Worm (Caenorhabditis elegans) whole organism, young adult: ENCODE results near the gene csn-4.
A peak's percentile ranks its signal among the peaks of the same experiment; 100 is the strongest.

Source experiments
- B0261.1 ChIP-seq: sonication (generic microtip); optimal IDR thresholded peaks from 2 replicates; lab custom pipeline; 2016; ENCODE audit warnings: mild to moderate bottlenecking, missing genetic modification characterization, moderate library complexity, missing compliant biosample characterization
- C06A6.2 ChIP-seq: fragments of 200-800 bp; sonication (Bioruptor generic); conservative IDR thresholded peaks from 2 replicates; pipeline ENCODE4 v1.3.6; 2022; ENCODE audit warnings: missing genetic modification characterization, missing compliant biosample characterization
- D2030.7 ChIP-seq: fragments of 200-800 bp; sonication (Bioruptor generic); IDR thresholded peaks from 2 replicates; pipeline ENCODE4 v1.3.6; 2022; ENCODE audit warnings: missing genetic modification reagents, missing genetic modification characterization, missing compliant biosample characterization
- F22D6.2 ChIP-seq: sonication (generic microtip); optimal IDR thresholded peaks from 2 replicates; lab custom pipeline; 2016; ENCODE audit warnings: mild to moderate bottlenecking, missing genetic modification characterization, missing compliant biosample characterization
- F23B12.7 ChIP-seq: sonication (generic microtip); optimal IDR thresholded peaks from 2 replicates; lab custom pipeline; 2017; ENCODE audit warnings: missing genetic modification characterization, mild to moderate bottlenecking, missing compliant biosample characterization, antibody characterized with exemption, moderate library complexity; ENCODE audit not compliant: insufficient read depth
- F37B4.10 ChIP-seq: fragments of 200-800 bp; sonication (Bioruptor generic); IDR thresholded peaks from 2 replicates; pipeline ENCODE4 v1.3.6; 2022; ENCODE audit warnings: missing genetic modification characterization, missing compliant biosample characterization
- F39B2.1 ChIP-seq: fragments of 200-800 bp; sonication (Bioruptor generic); IDR thresholded peaks from 2 replicates; pipeline ENCODE4 v1.3.6; 2022; ENCODE audit warnings: missing genetic modification reagents, missing genetic modification characterization, missing compliant biosample characterization
- T26A5.8 ChIP-seq: sonication (generic microtip); optimal IDR thresholded peaks from 2 replicates; lab custom pipeline; 2016; ENCODE audit warnings: missing genetic modification characterization, missing compliant biosample characterization
- Y53F4B.3 ChIP-seq: fragments of 200-800 bp; sonication (Bioruptor generic); IDR thresholded peaks from 2 replicates; pipeline ENCODE4 v1.3.6; 2022; ENCODE audit warnings: missing genetic modification reagents, missing genetic modification characterization, missing compliant biosample characterization
- attf-3 ChIP-seq: fragments of 200-800 bp; sonication (Bioruptor generic); conservative IDR thresholded peaks from 2 replicates; pipeline ENCODE4 v1.3.6; 2022; ENCODE audit warnings: missing genetic modification reagents, missing genetic modification characterization, missing compliant biosample characterization
- attf-5 ChIP-seq: fragments of 200-800 bp; sonication (Bioruptor generic); optimal IDR thresholded peaks from 2 replicates; lab custom pipeline; 2018; ENCODE audit warnings: mild to moderate bottlenecking, missing genetic modification characterization, missing compliant biosample characterization
- attf-6 ChIP-seq: fragments of 200-800 bp; sonication (Bioruptor generic); IDR thresholded peaks from 2 replicates; pipeline ENCODE4 v1.3.6; 2022; ENCODE audit warnings: missing genetic modification reagents, missing genetic modification characterization, missing compliant biosample characterization
- bed-2 ChIP-seq: fragments of 200-800 bp; sonication (Bioruptor generic); IDR thresholded peaks from 2 replicates; pipeline ENCODE4 v1.3.6; 2022; ENCODE audit warnings: missing genetic modification reagents, missing genetic modification characterization, missing compliant biosample characterization
- ccch-3 ChIP-seq: fragments of 200-800 bp; sonication (Bioruptor generic); optimal IDR thresholded peaks from 2 replicates; lab custom pipeline; 2018; ENCODE audit warnings: mild to moderate bottlenecking, missing genetic modification characterization, missing compliant biosample characterization
- ceh-79 ChIP-seq: sonication (generic microtip); optimal IDR thresholded peaks from 2 replicates; lab custom pipeline; 2017; ENCODE audit warnings: mild to moderate bottlenecking, missing genetic modification characterization, missing compliant biosample characterization
- chd-7 ChIP-seq: sonication (generic microtip); optimal IDR thresholded peaks from 2 replicates; lab custom pipeline; 2016; ENCODE audit warnings: mild to moderate bottlenecking, missing genetic modification characterization, moderate library complexity, missing compliant biosample characterization
- die-1 ChIP-seq: sonication (generic microtip); optimal IDR thresholded peaks from 2 replicates; lab custom pipeline; 2016; ENCODE audit warnings: missing genotype, mild to moderate bottlenecking, missing genetic modification characterization, missing compliant biosample characterization
- dox-1 ChIP-seq: fragments of 200-800 bp; sonication (Bioruptor generic); IDR thresholded peaks from 2 replicates; pipeline ENCODE4 v1.3.6; 2022; ENCODE audit warnings: missing genetic modification reagents, missing genetic modification characterization, missing compliant biosample characterization
- efl-1 ChIP-seq: fragments of 150-350 bp; optimal IDR thresholded peaks from 2 replicates; lab custom pipeline; 2014; ENCODE audit warnings: missing biosample characterization, missing genetic modification reagents, missing genetic modification characterization
- egrh-3 ChIP-seq: fragments of 200-800 bp; sonication (Bioruptor generic); IDR thresholded peaks from 2 replicates; pipeline ENCODE4 v1.3.6; 2022; ENCODE audit warnings: missing genetic modification reagents, missing genetic modification characterization, missing compliant biosample characterization
- ekl-4 ChIP-seq: fragments of 200-800 bp; sonication (Bioruptor generic); IDR thresholded peaks from 2 replicates; pipeline ENCODE4 v1.3.6; 2022; ENCODE audit warnings: missing genetic modification reagents, missing genetic modification characterization, missing compliant biosample characterization
- ets-4 ChIP-seq: fragments of 200-800 bp; sonication (Bioruptor generic); optimal IDR thresholded peaks from 2 replicates; lab custom pipeline; 2018; ENCODE audit warnings: mild to moderate bottlenecking, missing genetic modification characterization, missing compliant biosample characterization
- hlh-12 ChIP-seq: sonication (generic microtip); optimal IDR thresholded peaks from 2 replicates; lab custom pipeline; 2016; ENCODE audit warnings: missing genetic modification characterization, missing compliant biosample characterization
- hmg-1.2 ChIP-seq: fragments of 200-800 bp; sonication (Bioruptor generic); IDR thresholded peaks from 2 replicates; pipeline ENCODE4 v1.3.6; 2022; ENCODE audit warnings: missing genetic modification reagents, missing genetic modification characterization, missing compliant biosample characterization
- hrde-1 ChIP-seq: sonication (generic microtip); optimal IDR thresholded peaks from 2 replicates; lab custom pipeline; 2016; ENCODE audit warnings: missing genetic modification characterization, mild to moderate bottlenecking, missing compliant biosample characterization, moderate library complexity, missing genotype, missing genetic modification reagents, borderline replicate concordance
- lag-1 ChIP-seq: fragments of 200-800 bp; sonication (Bioruptor generic); IDR thresholded peaks from 2 replicates; pipeline ENCODE4 v1.3.6; 2022; ENCODE audit warnings: missing genetic modification reagents, missing genetic modification characterization, missing compliant biosample characterization
- let-526 ChIP-seq: fragments of 200-800 bp; sonication (Bioruptor generic); IDR thresholded peaks from 2 replicates; pipeline ENCODE4 v1.3.6; 2022; ENCODE audit warnings: missing genetic modification reagents, missing genetic modification characterization, missing compliant biosample characterization
- let-607 ChIP-seq, 2 experiments: fragments of 200-800 bp in 1 of 2; sonication (Bioruptor generic) in 1 of 2; sonication (generic microtip) in 1 of 2; optimal IDR thresholded peaks; 2 replicates each; lab custom pipeline; 2016 to 2018; ENCODE audit warnings: mild to moderate bottlenecking in 2 of 2, missing compliant biosample characterization in 2 of 2, missing genetic modification characterization in 2 of 2, moderate library complexity in 2 of 2, missing genotype in 1 of 2
- lin-26 ChIP-seq: fragments of 200-800 bp; sonication (Bioruptor generic); IDR thresholded peaks from 2 replicates; pipeline ENCODE4 v1.3.6; 2022; ENCODE audit warnings: missing genetic modification reagents, missing genetic modification characterization, missing compliant biosample characterization
- lin-54 ChIP-seq: fragments of 200-800 bp; sonication (Bioruptor generic); optimal IDR thresholded peaks from 2 replicates; lab custom pipeline; 2018; ENCODE audit warnings: mild to moderate bottlenecking, missing genetic modification characterization, missing compliant biosample characterization
- lir-1 ChIP-seq: fragments of 200-800 bp; sonication (Bioruptor generic); conservative IDR thresholded peaks from 2 replicates; pipeline ENCODE4 v1.3.6; 2022; ENCODE audit warnings: missing genetic modification reagents, missing genetic modification characterization, missing compliant biosample characterization
- lsl-1 ChIP-seq: fragments of 200-800 bp; sonication (Bioruptor generic); optimal IDR thresholded peaks from 2 replicates; lab custom pipeline; 2018; ENCODE audit warnings: mild to moderate bottlenecking, missing genetic modification characterization, moderate library complexity, missing compliant biosample characterization
- nfya-1 ChIP-seq: sonication (generic microtip); optimal IDR thresholded peaks from 2 replicates; lab custom pipeline; 2017; ENCODE audit warnings: antibody characterized with exemption, missing compliant biosample characterization, missing genetic modification characterization, borderline replicate concordance; ENCODE audit not compliant: insufficient read depth
- nfyb-1 ChIP-seq: fragments of 200-800 bp; sonication (Bioruptor generic); IDR thresholded peaks from 2 replicates; pipeline ENCODE4 v1.3.6; 2022; ENCODE audit warnings: missing genetic modification reagents, missing genetic modification characterization, missing compliant biosample characterization
- nhr-27 ChIP-seq: fragments of 200-800 bp; sonication (Bioruptor generic); optimal IDR thresholded peaks from 2 replicates; lab custom pipeline; 2018; ENCODE audit warnings: mild to moderate bottlenecking, missing genetic modification characterization, moderate library complexity, missing compliant biosample characterization
- rec-8 ChIP-seq, 2 experiments: sonication (generic microtip); optimal IDR thresholded peaks; 2 replicates each; lab custom pipeline; 2016; ENCODE audit warnings: mild to moderate bottlenecking in 2 of 2, missing genetic modification characterization in 2 of 2, missing genetic modification reagents in 2 of 2, missing genotype in 2 of 2, missing biosample characterization in 1 of 2, missing compliant biosample characterization in 1 of 2, moderate library complexity in 1 of 2
- rpc-1 ChIP-seq, 2 experiments: fragments of 150-350 bp in 1 of 2; sonication (generic microtip) in 1 of 2; optimal IDR thresholded peaks; 2 replicates each; lab custom pipeline; 2014 to 2018; ENCODE audit warnings: missing biosample characterization in 1 of 2, missing genetic modification characterization in 1 of 2, missing genetic modification reagents in 1 of 2, missing genotype in 1 of 2
- snpc-1.1 ChIP-seq: sonication (generic microtip); optimal IDR thresholded peaks from 2 replicates; lab custom pipeline; 2017; ENCODE audit warnings: missing genetic modification characterization, mild to moderate bottlenecking, missing compliant biosample characterization, antibody characterized with exemption, moderate library complexity, missing genotype, missing genetic modification reagents; ENCODE audit not compliant: insufficient read depth
- tbp1 ChIP-seq: fragments of 200-800 bp; sonication (Bioruptor generic); optimal IDR thresholded peaks from 2 replicates; lab custom pipeline; 2018; ENCODE audit warnings: mild to moderate bottlenecking, missing genetic modification characterization, missing compliant biosample characterization
- tbx-9 ChIP-seq: sonication (generic microtip); optimal IDR thresholded peaks from 2 replicates; lab custom pipeline; 2016; ENCODE audit warnings: borderline replicate concordance, missing genetic modification characterization, inconsistent platforms, missing compliant biosample characterization
- tlf-1 ChIP-seq: fragments of 200-800 bp; sonication (Bioruptor generic); optimal IDR thresholded peaks from 2 replicates; lab custom pipeline; 2018; ENCODE audit warnings: mild to moderate bottlenecking, missing genetic modification characterization, missing compliant biosample characterization
- unc-62 ChIP-seq: fragments of 150-350 bp; optimal IDR thresholded peaks from 2 replicates; lab custom pipeline; 2014; ENCODE audit warnings: missing biosample characterization, missing genetic modification reagents, missing genetic modification characterization
- zfh-2 ChIP-seq: fragments of 200-800 bp; sonication (Bioruptor generic); conservative IDR thresholded peaks from 2 replicates; pipeline ENCODE4 v1.3.6; 2022; ENCODE audit warnings: missing genetic modification reagents, missing genetic modification characterization, missing compliant biosample characterization
- ztf-18 ChIP-seq: sonication (generic microtip); optimal IDR thresholded peaks from 2 replicates; lab custom pipeline; 2016; ENCODE audit warnings: missing genotype, mild to moderate bottlenecking, missing genetic modification characterization, missing compliant biosample characterization
- ztf-22 ChIP-seq: fragments of 200-800 bp; sonication (Bioruptor generic); optimal IDR thresholded peaks from 2 replicates; lab custom pipeline; 2018; ENCODE audit warnings: mild to moderate bottlenecking, missing genetic modification characterization, moderate library complexity, missing compliant biosample characterization
- ztf-28 ChIP-seq: fragments of 200-800 bp; sonication (Bioruptor generic); IDR thresholded peaks from 2 replicates; pipeline ENCODE4 v1.3.6; 2022; ENCODE audit warnings: missing genetic modification reagents, missing genetic modification characterization, missing compliant biosample characterization
- ztf-6 ChIP-seq: fragments of 200-800 bp; sonication (Bioruptor generic); IDR thresholded peaks from 2 replicates; pipeline ENCODE4 v1.3.6; 2022; ENCODE audit warnings: missing genetic modification reagents, missing genetic modification characterization, missing compliant biosample characterization

csn-4 gene

DNA sequence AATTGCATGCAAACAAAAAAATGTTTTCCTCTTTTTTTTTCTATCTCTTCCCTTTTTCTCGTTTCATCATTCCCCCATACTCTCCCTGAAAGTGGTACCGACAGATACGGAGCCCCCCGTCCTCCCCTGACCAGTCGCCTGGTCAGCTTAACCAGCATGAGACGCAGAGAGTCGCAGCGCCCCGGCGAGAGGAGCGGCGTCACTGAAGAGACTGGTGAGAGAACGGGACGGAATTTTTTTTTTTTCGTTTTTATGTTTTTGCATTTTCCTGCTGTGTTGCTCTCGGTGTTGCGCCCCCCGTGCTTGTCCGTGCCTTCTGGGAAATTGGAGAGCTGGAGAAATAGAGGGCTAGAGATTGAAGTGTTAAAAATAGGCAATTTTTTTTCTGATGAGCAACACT lies 16.4 kb downstream of the csn-4 start (continued):
- TF ChIP-seq lsl-1 (GFP tag; lab: Kevin White, UChicago) (no peak), ztf-6 (GFP tag; lab: Robert Waterston, UW) (no peak), B0261.1 (tag; lab: Kevin White, UChicago) (no peak), die-1 (tag; lab: Kevin White, UChicago) (no peak), chd-7 (tag; lab: Kevin White, UChicago) (no peak), F23B12.7 (tag; lab: Kevin White, UChicago) (peak; percentile 40), hrde-1 (tag; lab: Kevin White, UChicago) (no peak), rpc-1 (optimal IDR thresholded peaks at IDR 0.05; lab: Kevin White, UChicago) (no peak), rpc-1 (tag; optimal IDR thresholded peaks at IDR 0.05; lab: Kevin White, UChicago) (no peak), lin-26 (GFP tag; lab: Robert Waterston, UW) (no peak), tbp1 (no peak), ceh-79 (no peak), efl-1 (GFP tag; lab: Kevin White, UChicago) (no peak), lin-54 (peak; percentile 9), attf-5 (peak; percentile 32), F22D6.2 (tag; lab: Kevin White, UChicago) (no peak), ccch-3 (no peak), nhr-27 (tag; lab: Kevin White, UChicago) (no peak), ets-4 (GFP tag; lab: Kevin White, UChicago) (peak; percentile 29), D2030.7 (no peak), hlh-12 (no peak), ztf-18 (tag; lab: Kevin White, UChicago) (peak; percentile 23), Y53F4B.3 (GFP tag; lab: Robert Waterston, UW) (no peak), rec-8 (tag; optimal IDR thresholded peaks at IDR 0.05; lab: Kevin White, UChicago) (no peak), T26A5.8 (tag; lab: Kevin White, UChicago) (no peak), attf-3 (0 out of 2 replicates have a peak, but pooled peaks have one; percentile 42), ekl-4 (GFP tag; lab: Robert Waterston, UW) (no peak), F39B2.1 (GFP tag; lab: Robert Waterston, UW) (no peak)

DNA sequence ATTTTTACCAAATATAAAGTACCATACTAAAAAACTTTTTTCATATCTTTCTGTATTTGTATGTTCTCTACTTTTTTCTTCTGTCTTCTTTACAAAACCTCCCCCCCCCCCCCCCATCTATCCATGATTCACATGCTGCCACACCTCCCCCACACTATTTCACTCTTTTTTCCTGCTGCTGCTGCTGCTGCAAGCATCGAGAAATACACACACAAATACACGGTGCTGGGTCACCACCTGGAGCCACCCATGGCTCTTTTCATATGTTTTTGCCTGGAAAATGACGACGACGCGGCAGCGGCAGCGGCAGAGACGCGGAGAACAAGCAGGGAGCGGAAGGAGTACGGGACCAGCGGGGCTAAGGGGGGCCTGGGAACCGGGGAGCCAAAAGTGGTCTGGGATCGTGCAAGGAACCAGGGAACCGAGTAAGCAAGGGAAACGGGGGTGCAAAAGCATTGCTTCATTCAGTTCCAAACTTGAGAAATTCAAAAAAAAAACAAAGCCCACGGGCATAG lies 18.0 kb downstream of the csn-4 start:
- TF ChIP-seq unc-62 (GFP tag; lab: Kevin White, UChicago) (no peak), nfyb-1 (GFP tag; lab: Robert Waterston, UW) (no peak), ztf-18 (tag; lab: Kevin White, UChicago) (no peak), ztf-28 (no peak), nfya-1 (tag; lab: Kevin White, UChicago) (no peak), F37B4.10 (GFP tag; lab: Robert Waterston, UW) (0 out of 2 replicates have a peak, but pooled peaks have one; percentile 15), let-526 (GFP tag; lab: Robert Waterston, UW) (no peak), zfh-2 (GFP tag; lab: Robert Waterston, UW) (peak; percentile 89), ccch-3 (no peak), lag-1 (no peak), rpc-1 (optimal IDR thresholded peaks at IDR 0.05; lab: Kevin White, UChicago) (no peak), rpc-1 (tag; optimal IDR thresholded peaks at IDR 0.05; lab: Kevin White, UChicago) (no peak), let-607 (tag; optimal IDR thresholded peaks at IDR 0.05; lab: Kevin White, UChicago) (no peak), snpc-1.1 (tag; lab: Kevin White, UChicago) (no peak), lir-1 (GFP tag; lab: Robert Waterston, UW) (no peak), tlf-1 (GFP tag; lab: Kevin White, UChicago) (no peak), attf-6 (GFP tag; lab: Robert Waterston, UW) (no peak), C06A6.2 (GFP tag; lab: Robert Waterston, UW) (no peak), tbx-9 (tag; lab: Kevin White, UChicago) (no peak), lin-26 (GFP tag; lab: Robert Waterston, UW) (no peak), hmg-1.2 (no peak), dox-1 (GFP tag; lab: Robert Waterston, UW) (no peak), egrh-3 (GFP tag; lab: Robert Waterston, UW) (peak; percentile 80; the same call in 1 of the 2 replicates), ztf-22 (no peak), F39B2.1 (GFP tag; lab: Robert Waterston, UW) (no peak), bed-2 (GFP tag; lab: Robert Waterston, UW) (no peak)
